Worm (Caenorhabditis elegans): ENCODE measurements around the gene K07E3.2.
A peak's percentile ranks its signal among the peaks of the same experiment; 100 is the strongest.

K07E3.2 gene

ce11 chrX:8074527-8074926 is 29.6 kb upstream of the K07E3.2 start:
- TF ChIP-seq elt-2 (tag; optimal IDR thresholded peaks at IDR 0.05) (peak; percentile 6), snpc-4 (tag; optimal IDR thresholded peaks at IDR 0.05) (no peak), fkh-8 (tag; optimal IDR thresholded peaks at IDR 0.05) (no peak)

- TF ChIP-seq jun-1 (tag; optimal IDR thresholded peaks at IDR 0.05) (no peak), efl-3 (GFP tag; optimal IDR thresholded peaks at IDR 0.05) (no peak), snu-23 (GFP tag; optimal IDR thresholded peaks at IDR 0.05) (no peak), lsy-2 (tag; optimal IDR thresholded peaks at IDR 0.05) (no peak), nhr-84 (tag; optimal IDR thresholded peaks at IDR 0.05) (no peak), efl-1 (optimal IDR thresholded peaks at IDR 0.05) (no peak), efl-1 (GFP tag; optimal IDR thresholded peaks at IDR 0.05 in 1 of 2) (peak in 1 of 2 experiments; percentile 49), ces-1 (GFP tag; optimal IDR thresholded peaks at IDR 0.05) (no peak), zag-1 (tag; optimal IDR thresholded peaks at IDR 0.05) (no peak), nhr-76 (tag; optimal IDR thresholded peaks at IDR 0.05) (no peak), unc-30 (tag; optimal IDR thresholded peaks at IDR 0.05) (no peak), nhr-85 (tag) (peak; percentile 36), pqm-1 (tag; optimal IDR thresholded peaks at IDR 0.05) (no peak), ets-5 (GFP tag; IDR thresholded peaks at IDR 0.05) (no peak), aha-1 (tag; optimal IDR thresholded peaks at IDR 0.05) (no peak)
These were observed 26.4 kb upstream of the K07E3.2 start, which contains the start of gene C46F2.1 for ce11 chrX:8077748-8078147. C46F2.1 (plus strand) TSS chrX:8078048.

ce11 chrX:8078374-8078773 is 25.7 kb upstream of the K07E3.2 start:
- TF ChIP-seq ztf-11 (tag; optimal IDR thresholded peaks at IDR 0.05): no peak
- TF ChIP-seq fkh-4 (tag; optimal IDR thresholded peaks at IDR 0.05; ENCODE audit: borderline replicate concordance): no peak
- no peak for TF ChIP-seq fos-1 (tag; optimal IDR thresholded peaks at IDR 0.05)
- TF ChIP-seq zag-1 (tag; optimal IDR thresholded peaks at IDR 0.05): no peak
- no peak for TF ChIP-seq F16B12.6 (tag; optimal IDR thresholded peaks at IDR 0.05)
- no peak for TF ChIP-seq ces-1 (GFP tag; optimal IDR thresholded peaks at IDR 0.05)
- no peak for TF ChIP-seq nhr-19 (GFP tag; conservative IDR thresholded peaks at IDR 0.05)
- no peak for TF ChIP-seq ztf-4 (tag; optimal IDR thresholded peaks at IDR 0.05)
- TF ChIP-seq hpl-2 (GFP tag; optimal IDR thresholded peaks at IDR 0.05): no peak
- no peak for TF ChIP-seq fkh-8 (tag; optimal IDR thresholded peaks at IDR 0.05)
- no peak for TF ChIP-seq elt-2 (tag; optimal IDR thresholded peaks at IDR 0.05)
- TF ChIP-seq lsy-2 (tag; optimal IDR thresholded peaks at IDR 0.05): no peak

ce11 chrX:8078899-8079298 is 25.2 kb upstream of the K07E3.2 start:
- TF ChIP-seq ceh-63 (GFP tag; optimal IDR thresholded peaks at IDR 0.05) (no peak), lir-3 (tag; optimal IDR thresholded peaks at IDR 0.05; ENCODE audit: poor library complexity) (no peak), unc-98 (GFP tag; IDR thresholded peaks at IDR 0.05) (no peak), irx-1 (tag; optimal IDR thresholded peaks at IDR 0.05) (no peak), elt-3 (tag; optimal IDR thresholded peaks at IDR 0.05) (no peak), Y116A8C.19 (tag; optimal IDR thresholded peaks at IDR 0.05; ENCODE audit: borderline replicate concordance) (no peak), zip-4 (GFP tag; optimal IDR thresholded peaks at IDR 0.05) (no peak), lin-13 (GFP tag; optimal IDR thresholded peaks at IDR 0.05) (no peak), nhr-47 (tag; optimal IDR thresholded peaks at IDR 0.05) (no peak), nhr-76 (tag; optimal IDR thresholded peaks at IDR 0.05) (no peak), pag-3 (tag; optimal IDR thresholded peaks at IDR 0.05; ENCODE audit: borderline replicate concordance, insufficient read depth) (no peak), nhr-90 (tag; optimal IDR thresholded peaks at IDR 0.05; ENCODE audit: poor library complexity) (no peak), sptf-1 (tag; optimal IDR thresholded peaks at IDR 0.05) (no peak), C16A3.4 (tag; optimal IDR thresholded peaks at IDR 0.05) (no peak), vab-15 (tag; optimal IDR thresholded peaks at IDR 0.05) (no peak), pqm-1 (tag; optimal IDR thresholded peaks at IDR 0.05) (no peak)

Measured in whole organism, L1 larva.